Worm (Caenorhabditis elegans): ENCODE measurements around the gene str-69.

ce11 chrV:3124912-3125311 lies 19.2 kb upstream of the str-69 start, which contains the start of gene Y73C8C.12:
- TF ChIP-seq nhr-76 (tag; optimal IDR thresholded peaks at IDR 0.05) (no peak), zag-1 (tag; optimal IDR thresholded peaks at IDR 0.05) (no peak), nhr-77 (tag; optimal IDR thresholded peaks at IDR 0.05) (no peak), F44E2.7 (GFP tag; IDR thresholded peaks at IDR 0.05) (no peak), R02D3.7 (tag; optimal IDR thresholded peaks at IDR 0.05) (no peak), lir-3 (tag; optimal IDR thresholded peaks at IDR 0.05) (no peak), dpl-1 (GFP tag; optimal IDR thresholded peaks at IDR 0.05) (no peak), hif-1 (tag; optimal IDR thresholded peaks at IDR 0.05) (no peak), sdz-12 (GFP tag; optimal IDR thresholded peaks at IDR 0.05) (no peak)
